Worm (Caenorhabditis elegans) whole organism, L4 larva: ENCODE results near the gene npax-3.

Source experiments
- ceh-28 ChIP-seq: fragments of 150-350 bp; optimal IDR thresholded peaks from 2 replicates; lab custom pipeline; 2014; ENCODE audit warnings: missing biosample characterization, missing genetic modification reagents, missing genetic modification characterization
- egl-27 ChIP-seq: sonication (generic microtip); optimal IDR thresholded peaks from 3 replicates; lab custom pipeline; 2017; ENCODE audit warnings: missing biosample characterization, missing genetic modification reagents, missing genetic modification characterization
- gei-8 ChIP-seq: fragments of 200-800 bp; sonication (Bioruptor generic); optimal IDR thresholded peaks from 2 replicates; lab custom pipeline; 2018; ENCODE audit warnings: mild to moderate bottlenecking, missing genetic modification characterization, missing compliant biosample characterization
- lin-15B ChIP-seq: fragments of 150-350 bp; sonication (generic microtip); optimal IDR thresholded peaks from 3 replicates; lab custom pipeline; 2014; ENCODE audit warnings: missing biosample characterization, missing genetic modification characterization
- mep-1 ChIP-seq: fragments of 150-350 bp; sonication (generic microtip); optimal IDR thresholded peaks from 3 replicates; lab custom pipeline; 2014; ENCODE audit warnings: missing biosample characterization, missing genetic modification characterization
- nhr-102 ChIP-seq: sonication (generic microtip); optimal IDR thresholded peaks from 2 replicates; lab custom pipeline; 2016; ENCODE audit warnings: mild to moderate bottlenecking, missing genetic modification characterization, moderate library complexity, missing compliant biosample characterization
- nhr-11 ChIP-seq: fragments of 150-350 bp; optimal IDR thresholded peaks from 2 replicates; lab custom pipeline; 2014; ENCODE audit warnings: missing biosample characterization, missing genetic modification characterization
- nhr-28 ChIP-seq: fragments of 150-350 bp; optimal IDR thresholded peaks from 2 replicates; lab custom pipeline; 2014; ENCODE audit warnings: missing biosample characterization, missing genetic modification characterization
- pha-4 ChIP-seq, 2 experiments: fragments of 150-350 bp in 1 of 2; fragments of 200-800 bp in 1 of 2; sonication (Bioruptor generic) in 1 of 2; IDR thresholded peaks in 1 of 2; optimal IDR thresholded peaks in 1 of 2; 2 replicates each; pipeline versions ENCODE4 v1.3.6 to Lab custom; 2014 to 2022; ENCODE audit warnings: missing genetic modification characterization in 2 of 2, missing genetic modification reagents in 2 of 2, missing biosample characterization in 1 of 2, missing compliant biosample characterization in 1 of 2
- snpc-4 ChIP-seq: fragments of 150-350 bp; optimal IDR thresholded peaks from 2 replicates; lab custom pipeline; 2014; ENCODE audit warnings: missing biosample characterization, missing genetic modification characterization

- no peak for TF ChIP-seq gei-8 (GFP tag; lab: Kevin White, UChicago)
- no peak for TF ChIP-seq egl-27 (tag; lab: Kevin White, UChicago)
- no peak for TF ChIP-seq nhr-28 (tag; lab: Kevin White, UChicago)
- TF ChIP-seq pha-4 (GFP tag; IDR thresholded peaks at IDR 0.05; lab: Robert Waterston, UW), result no peak
- TF ChIP-seq pha-4 (tag; optimal IDR thresholded peaks at IDR 0.05; lab: Kevin White, UChicago), result no peak
- TF ChIP-seq mep-1 (tag; lab: Kevin White, UChicago), result no peak
- no peak for TF ChIP-seq ceh-28 (tag; lab: Kevin White, UChicago)
- TF ChIP-seq snpc-4 (tag; lab: Kevin White, UChicago), result no peak
- no peak for TF ChIP-seq lin-15B (tag; lab: Kevin White, UChicago)
- TF ChIP-seq nhr-11, result no peak
- TF ChIP-seq nhr-102, result no peak
Observed at ce11 chrIV:10803973-10804372, 24.0 kb downstream of the npax-3 start.
